Worm (Caenorhabditis elegans): ENCODE data around the gene ZK616.3.
"Not testable (repeated sequence)": the region's sequence is repeated elsewhere in the genome, so short reads cannot be mapped to it uniquely, and the experiment has no call there.

The ZK616.3 gene

ce11 chrIV:5396769-5397168 lies at the start of gene ZK616.3:
TSS of gene ZK616.3 (plus strand) at chrIV:5397069.
- no peak for TF ChIP-seq unc-62 (GFP tag; optimal IDR thresholded peaks at IDR 0.05)

ce11 chrIV:5350480-5351193 lies 46.2 kb upstream of the ZK616.3 start, which contains the start of gene gba-4:
TSS of gene gba-4 (minus strand) at chrIV:5350897.
- TF ChIP-seq unc-62 (GFP tag; optimal IDR thresholded peaks at IDR 0.05): not testable (repeated sequence)

- no peak for TF ChIP-seq unc-62 (GFP tag; optimal IDR thresholded peaks at IDR 0.05)
These were observed 43.5 kb upstream of the ZK616.3 start, which contains the start of gene Y4C6B.7 for ce11 chrIV:5353364-5353763. TSS of gene Y4C6B.7 (minus strand) at chrIV:5353464.

DNA sequence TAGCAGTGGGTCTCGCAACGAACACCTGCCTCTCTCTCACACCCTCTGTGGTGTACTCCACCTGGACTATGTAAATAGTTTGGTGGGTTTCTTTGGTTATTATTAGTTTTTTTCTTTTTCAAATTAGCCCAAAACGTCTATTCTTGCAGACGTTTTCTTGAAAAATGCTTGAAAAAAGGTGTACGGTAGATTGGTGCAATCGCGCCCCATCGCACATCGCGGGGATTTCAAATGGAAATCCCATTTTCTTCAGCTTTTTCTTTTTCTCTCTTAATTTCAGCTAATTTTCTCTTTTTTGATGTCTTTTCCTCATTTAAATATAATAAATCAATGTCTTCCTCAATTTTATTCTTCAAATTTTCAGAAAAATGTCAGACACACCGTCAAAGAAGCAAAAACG lies 42.7 kb upstream of the ZK616.3 start, which contains the start of gene Y4C6B.1:
Gene Y4C6B.1 (plus strand): TSS at position 365 of the 400 bp plus-strand sequence.
- TF ChIP-seq unc-62 (GFP tag; optimal IDR thresholded peaks at IDR 0.05): no peak

- no peak for TF ChIP-seq unc-62 (GFP tag; optimal IDR thresholded peaks at IDR 0.05)
These were observed 42.3 kb upstream of the ZK616.3 start for ce11 chrIV:5354564-5354963.

ce11 chrIV:5360533-5360932 lies 36.3 kb upstream of the ZK616.3 start, which contains the start of gene F41H10.5:
TSS of gene F41H10.5 (plus strand) at chrIV:5360907.
- TF ChIP-seq unc-62 (GFP tag; optimal IDR thresholded peaks at IDR 0.05): no peak

- TF ChIP-seq unc-62 (GFP tag; optimal IDR thresholded peaks at IDR 0.05): no peak
These were observed 32.7 kb upstream of the ZK616.3 start, which contains the start of the genes hda-6 and F41H10.4 for ce11 chrIV:5364135-5364609. TSS of gene hda-6 (minus strand) at chrIV:5364306. TSS of gene F41H10.4 (plus strand) at chrIV:5364559.

DNA sequence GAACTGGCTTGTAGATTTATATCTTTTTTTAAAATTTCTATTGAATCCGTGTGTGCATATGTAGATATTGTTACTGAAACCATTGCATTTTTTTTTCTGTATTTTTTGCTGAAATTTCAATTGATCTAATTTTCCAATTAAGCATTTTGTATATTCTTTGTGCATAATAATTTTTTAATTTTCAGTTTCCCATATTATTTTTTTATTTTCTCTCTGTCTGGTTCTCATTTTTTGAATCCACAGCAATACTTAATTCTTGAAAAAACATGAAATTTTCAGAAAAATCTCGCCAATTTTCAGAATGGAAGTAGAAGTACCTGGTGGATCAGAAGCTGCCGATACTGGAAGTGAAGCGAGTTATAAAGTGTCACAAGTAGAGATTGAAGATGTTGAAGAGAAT lies 30.3 kb upstream of the ZK616.3 start, which contains the start of gene sand-1:
Gene sand-1 (plus strand): TSS at position 301 of the 400 bp plus-strand sequence.
- TF ChIP-seq unc-62 (GFP tag; optimal IDR thresholded peaks at IDR 0.05): no peak

DNA sequence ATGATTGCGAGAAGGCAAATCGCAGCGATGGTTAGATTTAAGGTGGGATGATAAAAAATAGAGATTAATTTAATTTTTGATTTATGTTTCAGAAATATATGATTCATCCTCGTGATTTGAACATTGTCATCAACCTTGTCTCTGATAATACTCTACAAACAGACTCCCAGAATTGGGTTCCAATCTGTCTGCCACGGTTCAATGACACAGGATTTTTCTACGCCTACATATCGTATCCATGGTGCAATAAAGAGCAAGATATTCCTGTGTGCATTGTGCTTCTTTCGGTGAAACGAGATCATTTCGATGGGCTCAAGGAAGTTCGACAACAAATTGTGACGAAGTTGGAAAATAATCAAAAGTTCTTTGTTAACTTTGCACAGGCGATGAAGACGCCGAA lies 29.0 kb upstream of the ZK616.3 start:
- TF ChIP-seq unc-62 (GFP tag; optimal IDR thresholded peaks at IDR 0.05): no peak

DNA sequence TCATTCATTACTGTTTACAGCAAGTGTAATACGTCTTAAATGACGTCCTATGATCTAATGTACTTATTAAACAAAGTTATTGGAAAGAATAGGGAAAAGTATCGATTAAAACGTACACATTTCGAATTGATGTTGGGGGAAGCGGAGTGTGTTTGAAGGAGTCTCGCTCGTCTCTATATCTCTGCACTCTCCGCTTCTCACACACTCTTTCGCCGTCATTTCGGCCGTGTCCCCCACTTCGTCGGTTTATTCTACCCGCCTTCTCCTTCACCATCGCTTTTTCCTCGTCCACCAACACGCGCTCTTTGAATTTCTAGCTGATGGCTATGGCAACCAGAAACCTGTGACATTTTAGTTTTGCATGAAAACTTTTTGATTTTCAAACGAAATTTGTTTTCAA lies 28.0 kb upstream of the ZK616.3 start:
- no peak for TF ChIP-seq unc-62 (GFP tag; optimal IDR thresholded peaks at IDR 0.05)

DNA sequence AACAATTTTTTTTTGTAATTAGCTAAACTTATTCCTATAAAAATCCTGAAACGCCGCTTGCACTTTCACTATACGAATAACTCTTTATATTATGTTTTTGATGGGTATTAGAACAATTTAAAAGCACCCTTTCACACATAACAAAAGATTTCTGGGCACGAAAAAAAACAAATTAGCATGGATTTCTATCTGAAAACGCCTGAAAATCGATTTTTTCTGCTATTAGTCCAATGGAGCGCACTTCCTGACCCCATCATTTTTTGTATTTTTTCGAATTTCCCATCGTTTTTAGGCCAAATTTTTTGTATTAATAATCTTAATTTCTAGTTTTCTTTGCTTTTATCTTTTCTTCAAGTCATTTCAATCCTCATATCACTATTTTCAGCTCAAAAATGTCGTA lies 27.5 kb upstream of the ZK616.3 start, which contains the start of gene F41H10.3:
Gene F41H10.3 (plus strand): TSS at position 388 of the 400 bp plus-strand sequence.
- TF ChIP-seq unc-62 (GFP tag; optimal IDR thresholded peaks at IDR 0.05): no peak

- TF ChIP-seq unc-62 (GFP tag; optimal IDR thresholded peaks at IDR 0.05): no peak
These were observed 26.0 kb upstream of the ZK616.3 start for ce11 chrIV:5370914-5371313.

- no peak for TF ChIP-seq unc-62 (GFP tag; optimal IDR thresholded peaks at IDR 0.05)
These were observed 22.5 kb upstream of the ZK616.3 start for ce11 chrIV:5374321-5374720.

DNA sequence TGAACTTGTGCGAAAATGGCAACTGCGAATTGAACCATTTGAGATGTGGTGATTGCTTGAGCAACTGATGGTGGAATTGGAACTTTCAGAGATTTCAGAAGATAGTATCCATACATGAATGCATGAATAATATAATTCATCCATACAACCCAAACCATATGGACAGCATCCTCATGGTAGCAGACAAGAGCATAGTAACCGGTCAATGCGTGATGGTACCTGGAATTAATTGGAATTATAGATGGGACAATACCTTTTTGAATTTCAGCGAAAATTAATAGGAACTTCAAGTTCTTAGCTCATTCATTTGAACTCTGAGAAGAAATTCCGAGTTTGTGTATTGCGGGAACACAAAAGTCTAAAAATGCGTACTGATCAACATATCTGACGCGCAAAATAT lies 21.9 kb upstream of the ZK616.3 start:
- no peak for TF ChIP-seq unc-62 (GFP tag; optimal IDR thresholded peaks at IDR 0.05)

- no peak for TF ChIP-seq unc-62 (GFP tag; optimal IDR thresholded peaks at IDR 0.05)
These were observed 19.8 kb upstream of the ZK616.3 start, which contains the start of gene elo-5 for ce11 chrIV:5377062-5377461. TSS of gene elo-5 (minus strand) at chrIV:5377117.

DNA sequence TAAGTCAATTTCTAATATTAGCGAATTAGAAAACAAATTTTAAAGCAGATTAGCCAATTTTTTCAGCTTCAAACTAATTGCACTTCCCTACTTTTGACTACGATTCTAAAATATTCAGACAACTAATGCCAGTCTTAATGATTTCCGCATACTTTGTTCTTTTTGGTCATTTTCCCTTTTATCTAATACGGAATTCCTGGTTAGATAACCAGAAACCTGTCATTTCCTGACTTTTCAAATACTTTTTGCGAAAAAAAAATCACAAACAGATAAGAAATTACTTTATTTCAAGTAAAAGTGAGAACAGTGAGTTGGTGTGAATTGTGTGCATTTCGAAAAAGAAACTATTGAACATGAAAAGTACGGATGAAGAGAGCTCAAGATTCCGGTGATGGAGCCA lies 16.7 kb upstream of the ZK616.3 start:
- no peak for TF ChIP-seq unc-62 (GFP tag; optimal IDR thresholded peaks at IDR 0.05)

DNA sequence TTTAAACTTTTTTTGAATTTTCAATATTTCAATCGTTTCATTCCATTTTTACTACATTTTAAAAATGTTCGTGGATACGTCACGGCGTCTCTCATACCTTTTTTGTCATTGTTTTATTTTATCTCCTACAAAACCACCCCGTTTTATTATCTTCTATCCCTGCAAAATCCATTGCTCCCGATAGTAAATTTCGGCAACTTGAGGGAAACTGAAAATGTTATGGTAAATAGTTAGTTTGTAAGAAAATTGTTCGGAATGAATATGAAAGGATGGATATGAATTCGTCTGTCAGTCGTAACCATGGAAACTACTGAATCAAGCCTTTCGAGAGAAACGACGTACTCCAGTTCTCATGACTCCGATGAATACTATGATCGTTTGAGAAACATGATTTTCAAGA lies 15.5 kb upstream of the ZK616.3 start, which contains the start of gene F41H10.2:
Gene F41H10.2 (plus strand): TSS at position 301 of the 400 bp plus-strand sequence.
- no peak for TF ChIP-seq unc-62 (GFP tag; optimal IDR thresholded peaks at IDR 0.05)
